Worm (Caenorhabditis elegans): ENCODE data around the gene B0303.7.

The B0303.7 gene

DNA sequence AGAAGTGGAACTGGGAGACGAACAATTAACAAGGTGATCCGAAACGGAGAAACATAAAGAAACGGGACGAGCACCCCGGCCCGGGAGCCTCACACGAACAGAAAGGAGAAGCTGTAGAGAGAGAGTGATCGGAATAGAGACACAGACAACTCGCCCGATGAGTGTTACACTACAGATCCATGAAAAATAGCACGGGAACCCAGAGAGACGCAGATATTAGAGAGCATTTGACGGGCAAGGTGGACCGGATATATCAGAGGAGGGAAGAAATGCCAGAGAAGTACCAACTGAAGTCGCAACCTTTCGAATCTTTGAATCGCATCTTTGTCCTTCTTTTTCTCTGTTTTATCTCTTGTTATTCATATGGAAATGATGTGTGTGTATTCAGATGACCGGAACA is 9.0 kb upstream of the B0303.7 start, which contains the start of gene anmt-1:
anmt-1 (plus strand) TSS at position 388 of the 400 bp plus-strand sequence.
- TF ChIP-seq mes-2 (tag; optimal IDR thresholded peaks at IDR 0.05; ENCODE audit: poor library complexity, severe bottlenecking) = peak; percentile 45
- TF ChIP-seq ceh-32 (tag; optimal IDR thresholded peaks at IDR 0.05; ENCODE audit: poor library complexity) = no peak

ce11 chrIII:8685590-8686240 is 7.7 kb upstream of the B0303.7 start:
- TF ChIP-seq hlh-11 (tag; optimal IDR thresholded peaks at IDR 0.05) = peak; percentile 35
- TF ChIP-seq daf-19 (GFP tag; conservative IDR thresholded peaks at IDR 0.05) = no peak
- peak; percentile 4 for TF ChIP-seq mes-2 (tag; optimal IDR thresholded peaks at IDR 0.05; ENCODE audit: poor library complexity, severe bottlenecking)
- TF ChIP-seq lin-1 (GFP tag; IDR thresholded peaks at IDR 0.05) = 0 out of 2 replicates have a peak, but pooled peaks have one; percentile 15
- peak; percentile 64 for TF ChIP-seq lin-38 (GFP tag; IDR thresholded peaks at IDR 0.05)
- TF ChIP-seq mxl-2 (GFP tag; conservative IDR thresholded peaks at IDR 0.05) = no peak
- no peak for TF ChIP-seq mdl-1 (tag; optimal IDR thresholded peaks at IDR 0.05)
- no peak for TF ChIP-seq lin-15B (tag; optimal IDR thresholded peaks at IDR 0.05)
- TF ChIP-seq ctbp-1 (GFP tag; IDR thresholded peaks at IDR 0.05) = peak; percentile 34; the same call in 1 of the 2 replicates
- peak; percentile 45; the same call in 1 of the 2 replicates for TF ChIP-seq egl-43 (GFP tag; IDR thresholded peaks at IDR 0.05)
- peak in 1 of 2 experiments; percentile 88 for TF ChIP-seq unc-62 (GFP tag; optimal IDR thresholded peaks at IDR 0.05 in 1 of 2)
- no peak for TF ChIP-seq unc-62 (tag; optimal IDR thresholded peaks at IDR 0.05)
- TF ChIP-seq nhr-48 (tag; optimal IDR thresholded peaks at IDR 0.05) = peak; percentile 45
- 0 out of 2 replicates have a peak, but pooled peaks have one; percentile 23 for TF ChIP-seq dmd-6 (GFP tag; IDR thresholded peaks at IDR 0.05)
- TF ChIP-seq pha-4 (GFP tag; IDR thresholded peaks at IDR 0.05) = peak; percentile 69; the same call in 1 of the 2 replicates
- no peak for TF ChIP-seq pha-4 (tag; optimal IDR thresholded peaks at IDR 0.05)
- TF ChIP-seq Y105C5A.15 (GFP tag; IDR thresholded peaks at IDR 0.05) = no peak
- no peak for TF ChIP-seq php-3 (GFP tag; IDR thresholded peaks at IDR 0.05)
- peak; percentile 27 for TF ChIP-seq mep-1 (tag; optimal IDR thresholded peaks at IDR 0.05)
- TF ChIP-seq daf-8 (GFP tag; IDR thresholded peaks at IDR 0.05) = no peak
- TF ChIP-seq Y75B8A.6 (GFP tag; IDR thresholded peaks at IDR 0.05) = 0 out of 2 replicates have a peak, but pooled peaks have one; percentile 37
- peak; percentile 93 for TF ChIP-seq aha-1 (tag)
- TF ChIP-seq dve-1 (tag; optimal IDR thresholded peaks at IDR 0.05; ENCODE audit: insufficient read depth) = peak; percentile 46
- TF ChIP-seq ceh-82 (tag; optimal IDR thresholded peaks at IDR 0.05) = no peak
- 0 out of 2 replicates have a peak, but pooled peaks have one; percentile 50 for TF ChIP-seq mdt-29 (GFP tag; IDR thresholded peaks at IDR 0.05)
- peak; percentile 74; the same call in 1 of the 2 replicates for TF ChIP-seq T26A8.4 (GFP tag; IDR thresholded peaks at IDR 0.05)
- TF ChIP-seq daf-16 (GFP tag; optimal IDR thresholded peaks at IDR 0.05) = no peak
- TF ChIP-seq daf-16 (tag; optimal IDR thresholded peaks at IDR 0.05) = peak; percentile 36
- TF ChIP-seq nhr-102 (tag; optimal IDR thresholded peaks at IDR 0.05) = peak; percentile 55
- no peak for TF ChIP-seq lin-13 (GFP tag; optimal IDR thresholded peaks at IDR 0.05)
- TF ChIP-seq zag-1 (tag; optimal IDR thresholded peaks at IDR 0.05) = no peak
- TF ChIP-seq nhr-42 (GFP tag; IDR thresholded peaks at IDR 0.05) = peak; percentile 18; the same call in 1 of the 2 replicates
- TF ChIP-seq T20F7.1 (GFP tag; optimal IDR thresholded peaks at IDR 0.05) = no peak
- TF ChIP-seq ceh-32 (tag; optimal IDR thresholded peaks at IDR 0.05; ENCODE audit: poor library complexity) = no peak
- peak; percentile 29 for TF ChIP-seq nhr-111 (GFP tag; optimal IDR thresholded peaks at IDR 0.05)
- peak; percentile 71; the same call in 1 of the 2 replicates for TF ChIP-seq zfp-3 (GFP tag; conservative IDR thresholded peaks at IDR 0.05)
- no peak for TF ChIP-seq R02D3.7 (tag; optimal IDR thresholded peaks at IDR 0.05)
- TF ChIP-seq Y5F2A.4 (GFP tag; optimal IDR thresholded peaks at IDR 0.05) = peak; percentile 71
- TF ChIP-seq egl-27 (tag; optimal IDR thresholded peaks at IDR 0.05) = no peak

Data from whole organism, L4 larva.